Worm (Caenorhabditis elegans): ENCODE results near the gene idpp-15.

ce11 chrIII:8560398-8560797, 35.5 kb downstream of the idpp-15 start:
- TF ChIP-seq him-1 (tag; optimal IDR thresholded peaks at IDR 0.05) (no peak), dao-5 (tag; optimal IDR thresholded peaks at IDR 0.05) (no peak)
